Worm (Caenorhabditis elegans) whole organism, L4 larva: Measurements from ENCODE around the gene srm-3.
"Not testable (repeated sequence)": the region's sequence is repeated elsewhere in the genome, so short reads cannot be mapped to it uniquely, and the experiment has no call there.

Source experiments
- F44E2.7 ChIP-seq: fragments of 200-800 bp; sonication (Bioruptor generic); IDR thresholded peaks from 2 replicates; pipeline ENCODE4 v2.1.2; 2022; ENCODE audit warnings: missing genetic modification characterization, missing compliant biosample characterization
- F49E8.2 ChIP-seq: sonication (generic microtip); optimal IDR thresholded peaks from 2 replicates; lab custom pipeline; 2016; ENCODE audit warnings: missing compliant biosample characterization, mild to moderate bottlenecking, missing genetic modification characterization, borderline replicate concordance
- Y5F2A.4 ChIP-seq: fragments of 200-800 bp; sonication (Bioruptor generic); optimal IDR thresholded peaks from 2 replicates; lab custom pipeline; 2018; ENCODE audit warnings: mild to moderate bottlenecking, missing genetic modification characterization, missing compliant biosample characterization
- Y75B8A.6 ChIP-seq: fragments of 200-800 bp; sonication (Bioruptor generic); IDR thresholded peaks from 2 replicates; pipeline ENCODE4 v1.3.6; 2022; ENCODE audit warnings: missing genetic modification reagents, missing genetic modification characterization, missing compliant biosample characterization
- ZK337.2 ChIP-seq: fragments of 200-800 bp; sonication (Bioruptor generic); IDR thresholded peaks from 2 replicates; pipeline ENCODE4 v1.3.6; 2022; ENCODE audit warnings: missing genetic modification reagents, missing genetic modification characterization, missing compliant biosample characterization
- ZK546.5 ChIP-seq, 2 experiments: sonication (generic microtip); optimal IDR thresholded peaks; 2 replicates each; lab custom pipeline; 2017; ENCODE audit warnings: missing biosample characterization in 2 of 2, missing genetic modification characterization in 2 of 2
- ceh-20 ChIP-seq: fragments of 200-800 bp; sonication (Bioruptor generic); IDR thresholded peaks from 2 replicates; pipeline ENCODE4 v1.3.6; 2022; ENCODE audit warnings: missing genetic modification reagents, missing genetic modification characterization, missing compliant biosample characterization
- ceh-28 ChIP-seq: fragments of 150-350 bp; optimal IDR thresholded peaks from 2 replicates; lab custom pipeline; 2014; ENCODE audit warnings: missing biosample characterization, missing genetic modification reagents, missing genetic modification characterization
- ceh-44 ChIP-seq: fragments of 200-800 bp; sonication (Bioruptor generic); IDR thresholded peaks from 2 replicates; pipeline ENCODE4 v1.3.6; 2022; ENCODE audit warnings: missing genetic modification reagents, missing genetic modification characterization, missing compliant biosample characterization
- ceh-82 ChIP-seq: sonication (generic microtip); optimal IDR thresholded peaks from 2 replicates; lab custom pipeline; 2017; ENCODE audit warnings: missing biosample characterization, missing genetic modification characterization
- ctbp-1 ChIP-seq: fragments of 200-800 bp; sonication (Bioruptor generic); IDR thresholded peaks from 2 replicates; pipeline ENCODE4 v1.3.6; 2022; ENCODE audit warnings: missing genetic modification reagents, missing genetic modification characterization, missing compliant biosample characterization
- daf-16 ChIP-seq, 3 experiments: sonication (generic microtip); optimal IDR thresholded peaks; 2 replicates each; lab custom pipeline; 2016 to 2017; ENCODE audit warnings: missing genetic modification characterization in 3 of 3, missing genetic modification reagents in 3 of 3, mild to moderate bottlenecking in 2 of 3, missing compliant biosample characterization in 2 of 3, missing biosample characterization in 1 of 3, moderate library complexity in 1 of 3
- daf-8 ChIP-seq: fragments of 200-800 bp; sonication (Bioruptor generic); IDR thresholded peaks from 2 replicates; pipeline ENCODE4 v1.3.6; 2022; ENCODE audit warnings: missing genetic modification characterization, missing compliant biosample characterization
- dmd-8 ChIP-seq: fragments of 200-800 bp; sonication (Bioruptor generic); IDR thresholded peaks from 2 replicates; pipeline ENCODE4 v1.3.6; 2022; ENCODE audit warnings: missing genetic modification characterization, missing compliant biosample characterization
- dmd-9 ChIP-seq: fragments of 200-800 bp; sonication (Bioruptor generic); IDR thresholded peaks from 2 replicates; pipeline ENCODE4 v1.3.6; 2022; ENCODE audit warnings: missing genetic modification reagents, missing genetic modification characterization, missing compliant biosample characterization
- fos-1 ChIP-seq: fragments of 150-350 bp; optimal IDR thresholded peaks from 2 replicates; lab custom pipeline; 2014; ENCODE audit warnings: missing biosample characterization, missing genetic modification characterization
- hlh-11 ChIP-seq: fragments of 200-800 bp; sonication (Bioruptor generic); optimal IDR thresholded peaks from 2 replicates; lab custom pipeline; 2018; ENCODE audit warnings: mild to moderate bottlenecking, missing genetic modification characterization, missing compliant biosample characterization
- lin-1 ChIP-seq: fragments of 200-800 bp; sonication (Bioruptor generic); IDR thresholded peaks from 2 replicates; pipeline ENCODE4 v1.3.6; 2022; ENCODE audit warnings: missing genetic modification reagents, missing genetic modification characterization, missing compliant biosample characterization
- lin-15B ChIP-seq: fragments of 150-350 bp; sonication (generic microtip); optimal IDR thresholded peaks from 3 replicates; lab custom pipeline; 2014; ENCODE audit warnings: missing biosample characterization, missing genetic modification characterization
- lin-29 ChIP-seq: fragments of 200-800 bp; sonication (Bioruptor generic); IDR thresholded peaks from 2 replicates; pipeline ENCODE4 v1.3.6; 2022; ENCODE audit warnings: missing genetic modification reagents, missing genetic modification characterization, missing compliant biosample characterization
- lin-38 ChIP-seq: fragments of 200-800 bp; sonication (Bioruptor generic); IDR thresholded peaks from 2 replicates; pipeline ENCODE4 v1.3.6; 2022; ENCODE audit warnings: missing genetic modification reagents, missing genetic modification characterization, missing compliant biosample characterization
- lir-3 ChIP-seq: sonication (generic microtip); optimal IDR thresholded peaks from 2 replicates; lab custom pipeline; 2016; ENCODE audit warnings: mild to moderate bottlenecking, missing genetic modification characterization, missing compliant biosample characterization
- madf-9 ChIP-seq: fragments of 200-800 bp; sonication (Bioruptor generic); conservative IDR thresholded peaks from 2 replicates; pipeline ENCODE4 v1.3.6; 2022; ENCODE audit warnings: missing genetic modification reagents, missing genetic modification characterization, missing compliant biosample characterization
- mdt-29 ChIP-seq: fragments of 200-800 bp; sonication (Bioruptor generic); IDR thresholded peaks from 2 replicates; pipeline ENCODE4 v1.3.6; 2022; ENCODE audit warnings: missing genetic modification reagents, missing genetic modification characterization, missing compliant biosample characterization
- mep-1 ChIP-seq: fragments of 150-350 bp; sonication (generic microtip); optimal IDR thresholded peaks from 3 replicates; lab custom pipeline; 2014; ENCODE audit warnings: missing biosample characterization, missing genetic modification characterization
- mes-2 ChIP-seq: sonication (generic microtip); optimal IDR thresholded peaks from 2 replicates; lab custom pipeline; 2016; ENCODE audit warnings: missing genotype, mild to moderate bottlenecking, missing genetic modification characterization, missing compliant biosample characterization; ENCODE audit not compliant: poor library complexity, severe bottlenecking
- nhr-10 ChIP-seq: fragments of 150-350 bp; optimal IDR thresholded peaks from 2 replicates; lab custom pipeline; 2014; ENCODE audit warnings: missing biosample characterization, missing genetic modification characterization
- nhr-25 ChIP-seq: sonication (generic microtip); optimal IDR thresholded peaks from 2 replicates; lab custom pipeline; 2017; ENCODE audit warnings: missing genetic modification characterization, mild to moderate bottlenecking, missing compliant biosample characterization, antibody characterized with exemption, moderate library complexity, borderline replicate concordance; ENCODE audit not compliant: insufficient read depth
- nhr-28 ChIP-seq: fragments of 150-350 bp; optimal IDR thresholded peaks from 2 replicates; lab custom pipeline; 2014; ENCODE audit warnings: missing biosample characterization, missing genetic modification characterization
- nhr-42 ChIP-seq: fragments of 200-800 bp; sonication (Bioruptor generic); IDR thresholded peaks from 2 replicates; pipeline ENCODE4 v1.3.6; 2022; ENCODE audit warnings: missing genetic modification characterization, missing compliant biosample characterization
- nhr-6 ChIP-seq: fragments of 150-350 bp; optimal IDR thresholded peaks from 2 replicates; lab custom pipeline; 2014; ENCODE audit warnings: missing biosample characterization, missing genetic modification characterization
- nhr-76 ChIP-seq: fragments of 150-350 bp; optimal IDR thresholded peaks from 2 replicates; lab custom pipeline; 2014; ENCODE audit warnings: missing biosample characterization, missing genetic modification characterization
- sdz-12 ChIP-seq: fragments of 200-800 bp; sonication (Bioruptor generic); optimal IDR thresholded peaks from 2 replicates; lab custom pipeline; 2018; ENCODE audit warnings: mild to moderate bottlenecking, missing genetic modification characterization, missing compliant biosample characterization
- set-16 ChIP-seq: fragments of 200-800 bp; sonication (Bioruptor generic); IDR thresholded peaks from 2 replicates; pipeline ENCODE4 v1.3.6; 2022; ENCODE audit warnings: missing genetic modification reagents, missing genetic modification characterization, missing compliant biosample characterization
- skn-1 ChIP-seq: fragments of 150-350 bp; optimal IDR thresholded peaks from 2 replicates; lab custom pipeline; 2014; ENCODE audit warnings: missing biosample characterization, missing genetic modification characterization
- snpc-4 ChIP-seq: fragments of 150-350 bp; optimal IDR thresholded peaks from 2 replicates; lab custom pipeline; 2014; ENCODE audit warnings: missing biosample characterization, missing genetic modification characterization
- zag-1 ChIP-seq: fragments of 150-350 bp; optimal IDR thresholded peaks from 2 replicates; lab custom pipeline; 2014; ENCODE audit warnings: missing biosample characterization, missing genetic modification characterization
- zfp-2 ChIP-seq: sonication (generic microtip); optimal IDR thresholded peaks from 2 replicates; lab custom pipeline; 2016; ENCODE audit warnings: mild to moderate bottlenecking, missing genetic modification characterization, missing compliant biosample characterization
- ztf-7 ChIP-seq: fragments of 150-350 bp; optimal IDR thresholded peaks from 2 replicates; lab custom pipeline; 2014; ENCODE audit warnings: missing biosample characterization, missing genetic modification characterization

Gene srm-3

DNA sequence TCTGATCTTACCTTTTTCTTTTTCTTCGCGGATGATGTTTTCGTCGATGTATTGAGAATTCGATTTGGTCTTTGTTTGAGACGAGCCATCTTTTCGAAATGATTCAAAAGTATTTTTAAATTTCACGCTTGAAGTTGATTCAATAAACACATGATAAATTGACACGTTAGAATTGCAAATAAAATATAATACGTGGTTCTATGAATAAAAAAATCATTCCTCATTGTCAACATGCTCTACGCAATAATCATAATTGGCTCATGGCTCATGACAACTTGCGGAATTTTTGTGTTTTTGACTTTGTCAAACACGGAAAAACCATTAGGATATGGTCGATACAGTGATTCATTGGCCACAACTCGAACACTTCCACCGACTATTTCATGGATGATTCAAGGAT lies 34.7 kb downstream of the srm-3 start, which contains the start of the genes htas-1 and ZK1251.3:
htas-1 (minus strand) TSS at position 101 of the 400 bp plus-strand sequence.
ZK1251.3 (plus strand) TSS at position 226 of the 400 bp plus-strand sequence.
- TF ChIP-seq nhr-25 = no peak
- TF ChIP-seq fos-1 (tag; lab: Kevin White, UChicago) = no peak
- TF ChIP-seq dmd-8 (GFP tag; lab: Robert Waterston, UW) = no peak
- no peak for TF ChIP-seq F44E2.7 (GFP tag; lab: Robert Waterston, UW)
- no peak for TF ChIP-seq Y5F2A.4 (GFP tag; lab: Kevin White, UChicago)
- TF ChIP-seq zfp-2 (tag; lab: Kevin White, UChicago) = no peak
- TF ChIP-seq skn-1 (tag; lab: Kevin White, UChicago) = no peak
- TF ChIP-seq madf-9 (GFP tag; lab: Robert Waterston, UW) = no peak
- TF ChIP-seq F49E8.2 (tag; lab: Kevin White, UChicago) = no peak
- TF ChIP-seq lin-29 (GFP tag; lab: Robert Waterston, UW) = no peak
- TF ChIP-seq daf-8 (GFP tag; lab: Robert Waterston, UW) = no peak
- TF ChIP-seq mes-2 (tag; lab: Kevin White, UChicago) = no peak
- TF ChIP-seq Y75B8A.6 = no peak
- no peak for TF ChIP-seq mdt-29 (GFP tag; lab: Robert Waterston, UW)
- TF ChIP-seq ceh-82 = no peak
- TF ChIP-seq lin-38 (GFP tag; lab: Robert Waterston, UW) = no peak
- no peak for TF ChIP-seq daf-16 (GFP tag; optimal IDR thresholded peaks at IDR 0.05; lab: Kevin White, UChicago)
- TF ChIP-seq daf-16 (tag; optimal IDR thresholded peaks at IDR 0.05; lab: Kevin White, UChicago) = no peak
- no peak for TF ChIP-seq dmd-9 (GFP tag; lab: Robert Waterston, UW)
- TF ChIP-seq ceh-20 = no peak
- TF ChIP-seq lin-1 (GFP tag; lab: Robert Waterston, UW) = no peak
- TF ChIP-seq, all 104 proteins: peak for 0

DNA sequence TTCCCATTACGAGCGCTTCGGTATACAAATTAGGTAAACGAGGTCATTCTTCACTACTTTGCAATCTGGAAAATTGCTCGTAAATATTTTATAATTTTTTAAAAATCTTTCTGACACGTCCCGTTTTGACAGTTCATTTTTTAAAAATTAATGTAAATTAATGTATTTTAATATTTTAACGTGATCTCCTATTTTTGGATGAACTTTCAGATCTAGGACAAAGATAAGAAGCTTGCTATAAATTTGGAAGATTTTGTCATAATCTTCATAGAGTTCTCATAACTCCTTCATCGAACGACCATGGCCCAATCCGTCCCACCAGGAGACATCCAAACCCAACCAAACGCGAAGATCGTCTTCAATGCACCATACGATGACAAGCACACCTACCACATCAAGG lies 39.9 kb downstream of the srm-3 start, which contains the start of gene msp-76:
msp-76 (plus strand) TSS at position 301 of the 400 bp plus-strand sequence.
- TF ChIP-seq ceh-82; sdz-12 (GFP tag; lab: Kevin White, UChicago); lin-1 (GFP tag; lab: Robert Waterston, UW): not testable (repeated sequence)

- TF ChIP-seq nhr-76 (tag; lab: Kevin White, UChicago) (no peak), snpc-4 (no peak), nhr-28 (tag; lab: Kevin White, UChicago) (no peak), nhr-42 (GFP tag; lab: Robert Waterston, UW) (no peak), Y75B8A.6 (no peak), ceh-44 (GFP tag; lab: Robert Waterston, UW) (no peak), nhr-10 (tag; lab: Kevin White, UChicago) (no peak)
These were observed 41.9 kb downstream of the srm-3 start, which contains the start of gene sdz-36 for ce11 chrIV:9690644-9691043. sdz-36 (plus strand) TSS chrIV:9690944.

- TF ChIP-seq Y75B8A.6 (no peak), ctbp-1 (no peak), ZK337.2 (GFP tag; lab: Robert Waterston, UW) (no peak), ztf-7 (tag; lab: Kevin White, UChicago) (no peak), hlh-11 (no peak), nhr-6 (tag; lab: Kevin White, UChicago) (no peak), ZK546.5 (tag; optimal IDR thresholded peaks at IDR 0.05; lab: Kevin White, UChicago) (no peak), lir-3 (tag; lab: Kevin White, UChicago) (no peak), lin-15B (tag; lab: Kevin White, UChicago) (no peak), set-16 (GFP tag; lab: Robert Waterston, UW) (no peak), lin-1 (GFP tag; lab: Robert Waterston, UW) (no peak), ceh-44 (GFP tag; lab: Robert Waterston, UW) (no peak), mep-1 (tag; lab: Kevin White, UChicago) (no peak), ceh-20 (no peak), ceh-28 (tag; lab: Kevin White, UChicago) (no peak), zag-1 (no peak)
These were observed 44.1 kb downstream of the srm-3 start, which contains the start of gene twk-9 for ce11 chrIV:9692874-9693273. twk-9 (plus strand) TSS chrIV:9693174.
